Fruit fly (Drosophila melanogaster): Measurements from ENCODE around the gene CG34269.

DNA sequence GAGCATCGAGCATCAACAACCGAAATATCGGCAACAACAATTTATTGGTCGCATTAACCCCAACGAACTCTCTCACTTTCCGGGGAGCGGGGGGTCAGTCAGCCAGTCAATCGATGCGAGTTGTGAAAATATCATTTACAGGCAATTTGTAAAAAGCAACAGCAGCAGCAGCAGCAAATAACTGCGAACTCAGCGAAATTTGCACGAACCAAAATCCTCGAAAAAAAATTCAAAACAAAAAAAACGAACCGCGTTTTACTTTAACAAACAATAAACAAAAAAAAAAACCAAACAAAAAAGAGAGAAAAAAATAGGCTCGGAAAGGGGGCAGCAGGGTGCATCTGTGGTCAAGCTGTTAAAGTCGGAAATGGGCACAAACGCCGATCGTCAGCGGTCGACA, 12.5 kb upstream of the CG34269 start:
- TF ChIP-seq CG34367 (tag; optimal IDR thresholded peaks at IDR 0.05) (no peak), EcR (GFP tag; optimal IDR thresholded peaks at IDR 0.05) (no peak), CG8159 (tag; optimal IDR thresholded peaks at IDR 0.05) (no peak), CG32121 (GFP tag; IDR thresholded peaks at IDR 0.05) (no peak), CG4496 (GFP tag; IDR thresholded peaks at IDR 0.05) (no peak), CG12605 (GFP tag; IDR thresholded peaks at IDR 0.05) (no peak), CG8301 (tag; optimal IDR thresholded peaks at IDR 0.05) (no peak), CG10348 (GFP tag; IDR thresholded peaks at IDR 0.05) (no peak), D1 (tag; optimal IDR thresholded peaks at IDR 0.05) (no peak)

All from whole organism, pupa.